Worm (Caenorhabditis elegans): Measurements from ENCODE around the gene fipr-3.

- TF ChIP-seq him-1 (tag; optimal IDR thresholded peaks at IDR 0.05) (no peak), W03F9.2 (tag; optimal IDR thresholded peaks at IDR 0.05) (no peak)
Measured at ce11 chrX:14466532-14466931, 43.3 kb downstream of the fipr-3 start, which contains the start of gene M163.21.
